Worm (Caenorhabditis elegans) whole organism, L2 larva: ENCODE data around the gene tbg-1.

Experiments
- R02D3.7 ChIP-seq: fragments of 150-350 bp; optimal IDR thresholded peaks from 2 replicates; lab custom pipeline; 2014; ENCODE audit warnings: missing biosample characterization, missing genetic modification characterization
- ZK546.5 ChIP-seq: sonication (generic microtip); optimal IDR thresholded peaks from 2 replicates; lab custom pipeline; 2017; ENCODE audit warnings: missing biosample characterization, missing genetic modification characterization
- alr-1 ChIP-seq: fragments of 150-350 bp; optimal IDR thresholded peaks from 2 replicates; lab custom pipeline; 2014; ENCODE audit warnings: missing biosample characterization, missing genetic modification characterization
- aly-2 ChIP-seq: fragments of 150-350 bp; optimal IDR thresholded peaks from 2 replicates; lab custom pipeline; 2014; ENCODE audit warnings: missing biosample characterization, missing genetic modification characterization
- ceh-16 ChIP-seq: fragments of 150-350 bp; optimal IDR thresholded peaks from 2 replicates; lab custom pipeline; 2014; ENCODE audit warnings: missing biosample characterization, missing genetic modification characterization
- egl-27 ChIP-seq: sonication (generic microtip); optimal IDR thresholded peaks from 3 replicates; lab custom pipeline; 2017; ENCODE audit warnings: missing biosample characterization, missing genetic modification reagents, missing genetic modification characterization
- mbf-1 ChIP-seq: sonication (generic microtip); optimal IDR thresholded peaks from 2 replicates; lab custom pipeline; 2017; ENCODE audit warnings: missing biosample characterization, missing genetic modification characterization
- nhr-6 ChIP-seq: fragments of 150-350 bp; optimal IDR thresholded peaks from 2 replicates; lab custom pipeline; 2014; ENCODE audit warnings: missing biosample characterization, missing genetic modification characterization
- sma-9 ChIP-seq, 2 experiments: fragments of 150-350 bp in 1 of 2; sonication (generic microtip) in 1 of 2; optimal IDR thresholded peaks; 2 replicates each; lab custom pipeline; 2014 to 2016; ENCODE audit warnings: missing genetic modification characterization in 2 of 2, mild to moderate bottlenecking in 1 of 2, missing biosample characterization in 1 of 2, missing compliant biosample characterization in 1 of 2, missing genetic modification reagents in 1 of 2, moderate library complexity in 1 of 2
- ztf-1 ChIP-seq: fragments of 200-800 bp; sonication (Bioruptor generic); conservative IDR thresholded peaks from 2 replicates; pipeline ENCODE4 v1.3.6; 2022; ENCODE audit warnings: missing genetic modification characterization, missing compliant biosample characterization
- ztf-11 ChIP-seq: sonication (generic microtip); optimal IDR thresholded peaks from 2 replicates; lab custom pipeline; 2017; ENCODE audit warnings: missing biosample characterization, missing genetic modification characterization

- TF ChIP-seq ceh-16 (no peak), sma-9 (GFP tag; optimal IDR thresholded peaks at IDR 0.05; lab: Kevin White, UChicago) (peak; percentile 82), sma-9 (tag; optimal IDR thresholded peaks at IDR 0.05; lab: Kevin White, UChicago) (no peak), alr-1 (tag; lab: Kevin White, UChicago) (no peak), aly-2 (tag; lab: Kevin White, UChicago) (no peak), ZK546.5 (no peak), ztf-1 (GFP tag; lab: Robert Waterston, UW) (no peak), mbf-1 (tag; lab: Kevin White, UChicago) (no peak), nhr-6 (tag; lab: Kevin White, UChicago) (no peak), egl-27 (tag; lab: Kevin White, UChicago) (no peak), R02D3.7 (tag; lab: Kevin White, UChicago) (no peak), ztf-11 (tag; lab: Kevin White, UChicago) (no peak)
Observed at ce11 chrIII:9590212-9590611, 38.7 kb downstream of the tbg-1 start.
